Fruit fly (Drosophila melanogaster) whole organism, embryonic: Measurements from ENCODE around the gene cno.

Experiments
- Atf3 ChIP-seq: fragments of 200-800 bp; sonication (Bioruptor generic); optimal IDR thresholded peaks from 3 replicates; lab custom pipeline; 2016; ENCODE audit warnings: missing biosample characterization, missing genetic modification characterization
- B-H1 ChIP-seq: fragments of 200-800 bp; sonication (Bioruptor generic); IDR thresholded peaks from 3 replicates; pipeline ENCODE4 v1.3.6; 2022; ENCODE audit warnings: missing biosample characterization, missing genetic modification characterization
- Bgb ChIP-seq: fragments of 200-800 bp; sonication (Bioruptor generic); IDR thresholded peaks from 2 replicates; pipeline ENCODE4 v1.3.6; 2022; ENCODE audit warnings: missing biosample characterization, missing genetic modification characterization; ENCODE audit not compliant: partially characterized antibody
- CG10274 ChIP-seq: fragments of 200-800 bp; sonication (Bioruptor generic); optimal IDR thresholded peaks from 3 replicates; lab custom pipeline; 2017; ENCODE audit warnings: missing biosample characterization, mild to moderate bottlenecking, missing genetic modification characterization
- CG11085 ChIP-seq: fragments of 200-800 bp; sonication (Bioruptor generic); IDR thresholded peaks from 2 replicates; pipeline ENCODE4 v1.3.6; 2022; ENCODE audit warnings: missing biosample characterization, missing genetic modification characterization
- CG12104 ChIP-seq: fragments of 200-800 bp; sonication (Bioruptor generic); optimal IDR thresholded peaks from 3 replicates; lab custom pipeline; 2016; ENCODE audit warnings: missing biosample characterization, missing genetic modification characterization
- CG1233 ChIP-seq: fragments of 200-800 bp; sonication (Bioruptor generic); optimal IDR thresholded peaks from 4 replicates; lab custom pipeline; 2018; ENCODE audit warnings: missing biosample characterization, mild to moderate bottlenecking, missing genetic modification characterization
- CG12744 ChIP-seq: fragments of 200-800 bp; sonication (Bioruptor generic); optimal IDR thresholded peaks from 2 replicates; lab custom pipeline; 2016; ENCODE audit warnings: missing biosample characterization, missing genetic modification characterization
- CG13894 ChIP-seq: fragments of 200-800 bp; sonication (Bioruptor generic); optimal IDR thresholded peaks from 3 replicates; lab custom pipeline; 2018; ENCODE audit warnings: missing biosample characterization, mild to moderate bottlenecking, missing genetic modification characterization, moderate library complexity
- CG16779 ChIP-seq: fragments of 200-800 bp; sonication (Bioruptor generic); IDR thresholded peaks from 2 replicates; pipeline ENCODE4 v1.3.6; 2022; ENCODE audit warnings: missing biosample characterization, missing genetic modification characterization
- CG17912 ChIP-seq: fragments of 200-800 bp; sonication (Bioruptor generic); optimal IDR thresholded peaks from 2 replicates; lab custom pipeline; 2018; ENCODE audit warnings: missing biosample characterization, mild to moderate bottlenecking, missing genetic modification characterization
- CG1792 ChIP-seq: fragments of 200-800 bp; sonication (Bioruptor generic); optimal IDR thresholded peaks from 2 replicates; lab custom pipeline; 2016; ENCODE audit warnings: missing biosample characterization, missing genetic modification characterization
- CG2116 ChIP-seq: fragments of 200-800 bp; sonication (Bioruptor generic); optimal IDR thresholded peaks from 3 replicates; lab custom pipeline; 2018; ENCODE audit warnings: missing biosample characterization, mild to moderate bottlenecking, missing genetic modification characterization
- CG2199 ChIP-seq: fragments of 200-800 bp; sonication (Bioruptor generic); IDR thresholded peaks from 3 replicates; pipeline ENCODE4 v1.3.6; 2022; ENCODE audit warnings: missing biosample characterization, missing genetic modification characterization
- CG33557 ChIP-seq: fragments of 200-800 bp; sonication (Bioruptor generic); optimal IDR thresholded peaks from 2 replicates; lab custom pipeline; 2019; ENCODE audit warnings: missing biosample characterization, mild to moderate bottlenecking, missing genetic modification characterization, moderate library complexity
- CG3726 ChIP-seq: fragments of 200-800 bp; sonication (Bioruptor generic); IDR thresholded peaks from 3 replicates; pipeline ENCODE4, ENCODE4 v1.3.6; 2022; ENCODE audit warnings: missing biosample characterization, missing genetic modification characterization
- CG42726 ChIP-seq: fragments of 200-800 bp; sonication (Bioruptor generic); IDR thresholded peaks from 2 replicates; pipeline ENCODE4 v1.3.6; 2022; ENCODE audit warnings: missing biosample characterization, missing genetic modification characterization; ENCODE audit not compliant: partially characterized antibody
- CG4404 ChIP-seq: fragments of 200-800 bp; sonication (Bioruptor generic); IDR thresholded peaks from 2 replicates; pipeline ENCODE4 v1.3.6; 2022; ENCODE audit warnings: missing biosample characterization, missing genetic modification characterization
- CG4854 ChIP-seq: fragments of 200-800 bp; sonication (Bioruptor generic); optimal IDR thresholded peaks from 2 replicates; lab custom pipeline; 2016; ENCODE audit warnings: missing biosample characterization, missing genetic modification characterization, inconsistent platforms
- CG6272 ChIP-seq: fragments of 200-800 bp; sonication (Bioruptor generic); IDR thresholded peaks from 2 replicates; pipeline ENCODE4 v1.3.6; 2022; ENCODE audit warnings: missing biosample characterization, missing genetic modification characterization
- CG7745 ChIP-seq: fragments of 200-800 bp; sonication (Bioruptor generic); optimal IDR thresholded peaks from 2 replicates; lab custom pipeline; 2018; ENCODE audit warnings: missing biosample characterization, mild to moderate bottlenecking, missing genetic modification characterization, moderate library complexity
- CG9797 ChIP-seq: fragments of 200-800 bp; sonication (Bioruptor generic); optimal IDR thresholded peaks from 3 replicates; lab custom pipeline; 2018; ENCODE audit warnings: missing biosample characterization, mild to moderate bottlenecking, missing genetic modification characterization
- CG9932 ChIP-seq: fragments of 200-800 bp; sonication (Bioruptor generic); IDR thresholded peaks from 2 replicates; pipeline ENCODE4 v1.3.6; 2022; ENCODE audit warnings: missing biosample characterization, missing genetic modification characterization
- Dfd ChIP-seq, 2 experiments: fragments of >200 bp; optimal IDR thresholded peaks; 2 replicates each; lab custom pipeline; 2017; ENCODE audit warnings: missing biosample characterization in 2 of 2, missing genetic modification characterization in 2 of 2
- Hr78 ChIP-seq, 2 experiments: fragments of 200-800 bp in 1 of 2; fragments of >200 bp in 1 of 2; sonication (Bioruptor generic) in 1 of 2; optimal IDR thresholded peaks; 2 replicates each; lab custom pipeline; 2017 to 2019; ENCODE audit warnings: missing biosample characterization in 2 of 2, missing genetic modification characterization in 2 of 2, mild to moderate bottlenecking in 1 of 2, moderate library complexity in 1 of 2
- Myb ChIP-seq: fragments of 200-800 bp; sonication (Bioruptor generic); optimal IDR thresholded peaks from 2 replicates; lab custom pipeline; 2016; ENCODE audit warnings: missing biosample characterization, missing genetic modification characterization
- NC2α ChIP-seq: fragments of 200-800 bp; sonication (Bioruptor generic); optimal IDR thresholded peaks from 2 replicates; lab custom pipeline; 2016; ENCODE audit warnings: missing biosample characterization, missing genetic modification characterization
- Ravus ChIP-seq: fragments of 200-800 bp; sonication (Bioruptor generic); IDR thresholded peaks from 2 replicates; pipeline ENCODE4 v1.3.6; 2022; ENCODE audit warnings: missing biosample characterization, missing genetic modification characterization
- Spps ChIP-seq: fragments of 200-800 bp; sonication (Bioruptor generic); optimal IDR thresholded peaks from 2 replicates; lab custom pipeline; 2018; ENCODE audit warnings: missing biosample characterization, mild to moderate bottlenecking, missing genetic modification characterization
- Sry-δ ChIP-seq: fragments of 200-800 bp; sonication (Bioruptor generic); optimal IDR thresholded peaks from 2 replicates; lab custom pipeline; 2016; ENCODE audit warnings: missing biosample characterization, missing genetic modification characterization
- ac ChIP-seq: fragments of 200-800 bp; sonication (Bioruptor generic); optimal IDR thresholded peaks from 3 replicates; lab custom pipeline; 2017; ENCODE audit warnings: missing biosample characterization, mild to moderate bottlenecking, missing genetic modification characterization
- ase ChIP-seq: fragments of 200-800 bp; sonication (Bioruptor generic); IDR thresholded peaks from 3 replicates; pipeline ENCODE4 v1.3.6; 2022; ENCODE audit warnings: missing biosample characterization, missing genetic modification characterization
- dmrt11E ChIP-seq: fragments of 200-800 bp; sonication (Bioruptor generic); optimal IDR thresholded peaks from 3 replicates; lab custom pipeline; 2018; ENCODE audit warnings: missing biosample characterization, mild to moderate bottlenecking, missing genetic modification characterization, moderate library complexity
- emc ChIP-seq: fragments of 200-800 bp; sonication (Bioruptor generic); optimal IDR thresholded peaks from 2 replicates; lab custom pipeline; 2016; ENCODE audit warnings: missing biosample characterization, missing genetic modification characterization
- fd64A ChIP-seq: fragments of 200-800 bp; sonication (Bioruptor generic); optimal IDR thresholded peaks from 3 replicates; lab custom pipeline; 2018; ENCODE audit warnings: missing biosample characterization, mild to moderate bottlenecking, missing genetic modification characterization
- gce ChIP-seq: fragments of 200-800 bp; sonication (Bioruptor generic); IDR thresholded peaks from 3 replicates; pipeline ENCODE4 v1.3.6; 2022; ENCODE audit warnings: missing biosample characterization, missing genetic modification characterization
- ham ChIP-seq: fragments of 200-800 bp; sonication (Bioruptor generic); IDR thresholded peaks from 2 replicates; pipeline ENCODE4 v1.3.6; 2022; ENCODE audit warnings: missing biosample characterization, missing genetic modification characterization
- jumu ChIP-seq: fragments of 200-800 bp; sonication (Bioruptor generic); optimal IDR thresholded peaks from 3 replicates; lab custom pipeline; 2016; ENCODE audit warnings: missing biosample characterization, missing genetic modification characterization
- lab ChIP-seq: fragments of 200-800 bp; sonication (Bioruptor generic); optimal IDR thresholded peaks from 3 replicates; lab custom pipeline; 2017; ENCODE audit warnings: missing biosample characterization, missing genetic modification characterization, mild to moderate bottlenecking, moderate library complexity, missing genetic modification reagents
- mld ChIP-seq: fragments of 200-800 bp; sonication (Bioruptor generic); IDR thresholded peaks from 3 replicates; pipeline ENCODE4 v1.3.6; 2022; ENCODE audit warnings: missing biosample characterization, missing genetic modification characterization; ENCODE audit not compliant: partially characterized antibody
- odd ChIP-seq: fragments of 200-800 bp; sonication (Bioruptor generic); optimal IDR thresholded peaks from 2 replicates; lab custom pipeline; 2017; ENCODE audit warnings: missing biosample characterization, mild to moderate bottlenecking, missing genetic modification characterization
- pnt ChIP-seq: fragments of 200-800 bp; sonication (Bioruptor generic); optimal IDR thresholded peaks from 3 replicates; lab custom pipeline; 2016; ENCODE audit warnings: missing biosample characterization, missing genetic modification characterization
- repo ChIP-seq: fragments of 200-800 bp; sonication (Bioruptor generic); optimal IDR thresholded peaks from 2 replicates; lab custom pipeline; 2016; ENCODE audit warnings: missing biosample characterization, missing genetic modification characterization
- scrt ChIP-seq: fragments of 200-800 bp; sonication (Bioruptor generic); optimal IDR thresholded peaks from 2 replicates; lab custom pipeline; 2018; ENCODE audit warnings: missing biosample characterization, mild to moderate bottlenecking, missing genetic modification characterization, moderate library complexity
- sqz ChIP-seq: fragments of 200-800 bp; sonication (Bioruptor generic); optimal IDR thresholded peaks from 3 replicates; lab custom pipeline; 2018; ENCODE audit warnings: missing biosample characterization, mild to moderate bottlenecking, missing genetic modification characterization
- tin ChIP-seq: fragments of 200-800 bp; sonication (Bioruptor generic); optimal IDR thresholded peaks from 3 replicates; lab custom pipeline; 2016; ENCODE audit warnings: missing biosample characterization, missing genetic modification characterization
- ttk ChIP-seq: fragments of 200-800 bp; sonication (Bioruptor generic); IDR thresholded peaks from 2 replicates; pipeline ENCODE4 v2.1.2; 2022; ENCODE audit warnings: missing biosample characterization, missing genetic modification characterization
- wek ChIP-seq: fragments of 200-800 bp; sonication (Bioruptor generic); optimal IDR thresholded peaks from 3 replicates; lab custom pipeline; 2018; ENCODE audit warnings: missing biosample characterization, mild to moderate bottlenecking, missing genetic modification characterization, moderate library complexity

The cno gene

dm6 chr3R:5215334-5216307 lies 1.6 kb downstream of the cno start (continued):
- peak; percentile 99 for TF ChIP-seq repo (GFP tag; lab: Kevin White, UChicago)
- peak; percentile 85 for TF ChIP-seq CG10274 (GFP tag; lab: Kevin White, UChicago)
- peak; percentile 100 for TF ChIP-seq ac
- TF ChIP-seq dmrt11E (tag; lab: Kevin White, UChicago) = peak; percentile 97
- peak; percentile 99 for TF ChIP-seq NC2α (GFP tag; lab: Kevin White, UChicago)
- peak; percentile 97 for TF ChIP-seq odd (GFP tag; lab: Kevin White, UChicago)
- peak; percentile 98 for TF ChIP-seq CG2199 (GFP tag; lab: Robert Waterston, UW)
- TF ChIP-seq pnt = peak; percentile 98
- TF ChIP-seq ase (GFP tag; lab: Robert Waterston, UW) = peak; percentile 93
- TF ChIP-seq lab (GFP tag; lab: Kevin White, UChicago) = peak; percentile 97
- TF ChIP-seq CG13894 (tag; lab: Kevin White, UChicago) = no peak
- TF ChIP-seq B-H1 = peak; percentile 88
- no peak for TF ChIP-seq CG42726 (GFP tag; lab: Robert Waterston, UW)
- no peak for TF ChIP-seq mld (GFP tag; lab: Robert Waterston, UW)
- peak; percentile 97 for TF ChIP-seq CG12104 (GFP tag; lab: Kevin White, UChicago)
- TF ChIP-seq CG4404 = peak; percentile 75
- peak; percentile 97 for TF ChIP-seq sqz (GFP tag; lab: Kevin White, UChicago)
- peak; percentile 86 for TF ChIP-seq CG16779
- peak; percentile 81 for TF ChIP-seq Sry-δ (GFP tag; lab: Kevin White, UChicago)
- peak; percentile 97 for TF ChIP-seq jumu
- TF ChIP-seq Bgb (GFP tag; lab: Robert Waterston, UW) = no peak
- TF ChIP-seq CG9797 (GFP tag; lab: Kevin White, UChicago) = peak; percentile 77
- peak; percentile 98 for TF ChIP-seq CG4854 (GFP tag; lab: Kevin White, UChicago)
- peak; percentile 95 for TF ChIP-seq tin (GFP tag; lab: Kevin White, UChicago)
- TF ChIP-seq wek (GFP tag; lab: Kevin White, UChicago) = peak; percentile 99
- peak; percentile 94 for TF ChIP-seq CG3726 (GFP tag; lab: Robert Waterston, UW)
- peak; percentile 99 for TF ChIP-seq Atf3 (GFP tag; lab: Kevin White, UChicago)
- TF ChIP-seq Dfd (GFP tag; optimal IDR thresholded peaks at IDR 0.05; lab: Kevin White, UChicago) = no peak
- TF ChIP-seq CG11085 (GFP tag; lab: Robert Waterston, UW) = peak; percentile 79
- TF ChIP-seq CG1792 (GFP tag; lab: Kevin White, UChicago) = peak; percentile 99
- peak; percentile 100 for TF ChIP-seq fd64A (GFP tag; lab: Kevin White, UChicago)
- TF ChIP-seq CG33557 (GFP tag; lab: Kevin White, UChicago) = peak; percentile 99
- peak; percentile 98 for TF ChIP-seq gce (GFP tag; lab: Robert Waterston, UW)
- peak; percentile 94 for TF ChIP-seq CG12744 (GFP tag; lab: Kevin White, UChicago)
- peak; percentile 82 for TF ChIP-seq Myb (GFP tag; lab: Kevin White, UChicago)
- peak; percentile 52 for TF ChIP-seq Ravus (GFP tag; lab: Robert Waterston, UW)
- peak; percentile 94 for TF ChIP-seq CG2116 (GFP tag; lab: Kevin White, UChicago)
- peak; percentile 55 for TF ChIP-seq CG9932 (GFP tag; lab: Robert Waterston, UW)
- TF ChIP-seq Hr78 (GFP tag; optimal IDR thresholded peaks at IDR 0.05; lab: Kevin White, UChicago) = peak in 1 of 2 experiments; percentile 93
- TF ChIP-seq CG7745 (tag; lab: Kevin White, UChicago) = peak; percentile 98
- peak; percentile 85 for TF ChIP-seq scrt (GFP tag; lab: Kevin White, UChicago)
- TF ChIP-seq ttk (GFP tag; lab: Robert Waterston, UW) = peak; percentile 89
- peak; percentile 99 for TF ChIP-seq CG17912
- peak; percentile 77 for TF ChIP-seq emc (GFP tag; lab: Kevin White, UChicago)
- no peak for TF ChIP-seq CG6272
- peak; percentile 99 for TF ChIP-seq Spps (tag; lab: Kevin White, UChicago)
- 0 out of 2 replicates have a peak, but pooled peaks have one; percentile 14 for TF ChIP-seq ham
- peak; percentile 99 for TF ChIP-seq CG1233 (GFP tag; lab: Kevin White, UChicago)
